Worm (Caenorhabditis elegans) whole organism, midembryonic: ENCODE data around the gene lact-3.

Experiments
- T22C8.4 ChIP-seq: fragments of 200-800 bp; sonication (Bioruptor generic); IDR thresholded peaks from 2 replicates; pipeline ENCODE4 v1.3.6; 2022; ENCODE audit warnings: missing genetic modification characterization, missing compliant biosample characterization
- cog-1 ChIP-seq: sonication (generic microtip); optimal IDR thresholded peaks from 2 replicates; lab custom pipeline; 2016; ENCODE audit warnings: missing genetic modification characterization, missing compliant biosample characterization
- flt-1 ChIP-seq: fragments of 200-800 bp; sonication (Bioruptor generic); IDR thresholded peaks from 2 replicates; pipeline ENCODE4 v1.3.6; 2022; ENCODE audit warnings: missing genetic modification characterization, missing compliant biosample characterization
- med-1 ChIP-seq: sonication (generic microtip); optimal IDR thresholded peaks from 2 replicates; lab custom pipeline; 2017; ENCODE audit warnings: missing genetic modification characterization, mild to moderate bottlenecking, missing compliant biosample characterization, antibody characterized with exemption, missing genetic modification reagents; ENCODE audit not compliant: insufficient read depth

ce11 chrII:10704575-10705170, 47.2 kb upstream of the lact-3 start, which contains the start of gene col-39:
- TF ChIP-seq T22C8.4 (GFP tag; lab: Robert Waterston, UW) (no peak), flt-1 (GFP tag; lab: Robert Waterston, UW) (no peak), med-1 (GFP tag; lab: Kevin White, UChicago) (no peak), cog-1 (tag; lab: Kevin White, UChicago) (no peak)
